Worm (Caenorhabditis elegans): ENCODE data around the gene F31F4.1.
A peak's percentile ranks its signal among the peaks of the same experiment; 100 is the strongest.

Gene F31F4.1

ce11 chrV:725807-726572, 42.1 kb downstream of the F31F4.1 start:
- TF ChIP-seq mab-5 (tag; optimal IDR thresholded peaks at IDR 0.05): no peak
- no peak for TF ChIP-seq ces-1 (GFP tag; optimal IDR thresholded peaks at IDR 0.05)
- no peak for TF ChIP-seq ceh-39 (tag; optimal IDR thresholded peaks at IDR 0.05)
- no peak for TF ChIP-seq ceh-83 (GFP tag; optimal IDR thresholded peaks at IDR 0.05)
- no peak for TF ChIP-seq nhr-28 (tag; optimal IDR thresholded peaks at IDR 0.05)
- TF ChIP-seq hlh-1 (tag; optimal IDR thresholded peaks at IDR 0.05): no peak
- TF ChIP-seq lsy-2 (tag; optimal IDR thresholded peaks at IDR 0.05): no peak
- TF ChIP-seq nhr-2 (tag; optimal IDR thresholded peaks at IDR 0.05): no peak
- no peak for TF ChIP-seq mls-2 (tag; optimal IDR thresholded peaks at IDR 0.05)
- no peak for TF ChIP-seq lin-13 (tag; optimal IDR thresholded peaks at IDR 0.05)
- no peak for TF ChIP-seq pha-4 (tag; optimal IDR thresholded peaks at IDR 0.05)
- TF ChIP-seq ham-2 (GFP tag; optimal IDR thresholded peaks at IDR 0.05): no peak
- TF ChIP-seq sptf-1 (tag; optimal IDR thresholded peaks at IDR 0.05): no peak
- TF ChIP-seq nhr-237 (tag; optimal IDR thresholded peaks at IDR 0.05): no peak
- no peak for TF ChIP-seq sem-2 (GFP tag; optimal IDR thresholded peaks at IDR 0.05)
- no peak for TF ChIP-seq M03D4.4 (tag; optimal IDR thresholded peaks at IDR 0.05)
- no peak for TF ChIP-seq unc-120 (tag; optimal IDR thresholded peaks at IDR 0.05; ENCODE audit: poor library complexity, severe bottlenecking)
- TF ChIP-seq tbx-8 (GFP tag; optimal IDR thresholded peaks at IDR 0.05): no peak
- no peak for TF ChIP-seq blmp-1 (tag; optimal IDR thresholded peaks at IDR 0.05)
- no peak for TF ChIP-seq snpc-4 (tag; optimal IDR thresholded peaks at IDR 0.05)

ce11 chrV:726573-727483, 43.0 kb downstream of the F31F4.1 start:
- TF ChIP-seq unc-120 (tag; optimal IDR thresholded peaks at IDR 0.05; ENCODE audit: poor library complexity, severe bottlenecking) (peak; percentile 30), snpc-4 (tag; optimal IDR thresholded peaks at IDR 0.05) (no peak), mab-5 (tag; optimal IDR thresholded peaks at IDR 0.05) (no peak), zip-8 (tag; optimal IDR thresholded peaks at IDR 0.05) (no peak), hlh-1 (tag; optimal IDR thresholded peaks at IDR 0.05) (peak; percentile 77)

- TF ChIP-seq unc-62 (GFP tag; optimal IDR thresholded peaks at IDR 0.05) (peak; percentile 66), nhr-12 (tag; optimal IDR thresholded peaks at IDR 0.05) (no peak), elt-3 (tag; optimal IDR thresholded peaks at IDR 0.05) (no peak), mab-5 (tag; optimal IDR thresholded peaks at IDR 0.05) (peak; percentile 54), unc-120 (tag; optimal IDR thresholded peaks at IDR 0.05; ENCODE audit: poor library complexity, severe bottlenecking) (peak; percentile 72), hlh-1 (tag; optimal IDR thresholded peaks at IDR 0.05) (peak; percentile 69), nhr-2 (tag; optimal IDR thresholded peaks at IDR 0.05) (no peak)
These were observed 43.9 kb downstream of the F31F4.1 start, which contains the start of the genes icl-1 and srh-2 for ce11 chrV:727484-728351. TSS of gene icl-1 (minus strand) at chrV:728004. TSS of gene srh-2 (plus strand) at chrV:728301.

ce11 chrV:728822-729493, 45.1 kb downstream of the F31F4.1 start:
- TF ChIP-seq nhr-2 (tag; optimal IDR thresholded peaks at IDR 0.05): no peak
- TF ChIP-seq hlh-1 (tag; optimal IDR thresholded peaks at IDR 0.05): peak; percentile 2
- TF ChIP-seq sem-2 (GFP tag; optimal IDR thresholded peaks at IDR 0.05): no peak

- no peak for TF ChIP-seq cnd-1 (tag; optimal IDR thresholded peaks at IDR 0.05)
- TF ChIP-seq unc-62 (GFP tag; optimal IDR thresholded peaks at IDR 0.05): no peak
- no peak for TF ChIP-seq mls-2 (tag; optimal IDR thresholded peaks at IDR 0.05)
- TF ChIP-seq lsy-2 (tag; optimal IDR thresholded peaks at IDR 0.05): no peak
- TF ChIP-seq flh-1 (GFP tag; optimal IDR thresholded peaks at IDR 0.05): no peak
- no peak for TF ChIP-seq pha-4 (tag; optimal IDR thresholded peaks at IDR 0.05)
- TF ChIP-seq sem-2 (GFP tag; optimal IDR thresholded peaks at IDR 0.05): no peak
- no peak for TF ChIP-seq nhr-76 (tag; optimal IDR thresholded peaks at IDR 0.05)
- no peak for TF ChIP-seq ceh-83 (GFP tag; optimal IDR thresholded peaks at IDR 0.05)
- TF ChIP-seq mab-5 (tag; optimal IDR thresholded peaks at IDR 0.05): no peak
- no peak for TF ChIP-seq M03D4.4 (tag; optimal IDR thresholded peaks at IDR 0.05)
- no peak for TF ChIP-seq nhr-12 (tag; optimal IDR thresholded peaks at IDR 0.05)
- no peak for TF ChIP-seq zip-8 (tag; optimal IDR thresholded peaks at IDR 0.05)
- no peak for TF ChIP-seq ztf-11 (tag; optimal IDR thresholded peaks at IDR 0.05)
- TF ChIP-seq nhr-2 (tag; optimal IDR thresholded peaks at IDR 0.05): no peak
These were observed 46.4 kb downstream of the F31F4.1 start for ce11 chrV:730216-730615.

Measured in whole organism, mixed stage, embryonic.